ENCODE assay signal across 3 worm cellular contexts in the genomic region with DNA sequence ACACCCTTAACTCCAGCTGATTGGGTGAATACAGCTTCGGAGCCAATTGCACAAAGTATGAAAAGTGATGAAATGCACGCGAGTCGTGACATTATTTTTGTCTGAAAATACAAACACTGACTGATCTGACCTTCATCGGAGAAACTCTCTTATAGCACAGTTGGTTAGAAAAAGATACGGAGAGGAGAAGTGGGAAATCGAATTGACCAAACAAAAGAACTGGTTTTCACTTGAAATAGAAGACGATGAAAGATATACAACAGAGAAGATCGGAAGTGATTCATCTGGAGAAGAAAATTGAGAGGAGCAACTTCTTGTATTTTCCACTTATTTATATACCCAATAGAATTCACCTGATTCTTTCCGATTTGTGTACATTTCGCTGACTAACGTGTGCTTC.
TF ChIP-seq lines count a peak whose summit lies in the region.

Gene ttr-33 (minus strand): TSS at position 101 of the 400 bp plus-strand sequence.

TF ChIP-seq in whole organism, L2 larva, 48 proteins besides CTCF, POLR2A, EP300 and RAD21:
- TF ChIP-seq sma-9 (GFP tag; optimal IDR thresholded peaks at IDR 0.05; lab: Kevin White, UChicago) (peak; percentile 22), sma-9 (tag; optimal IDR thresholded peaks at IDR 0.05; lab: Kevin White, UChicago) (no peak), fos-1 (tag; optimal IDR thresholded peaks at IDR 0.05; lab: Kevin White, UChicago) (peak; percentile 12), mdl-1 (tag; optimal IDR thresholded peaks at IDR 0.05; lab: Kevin White, UChicago) (no peak), sma-3 (GFP tag; optimal IDR thresholded peaks at IDR 0.05; lab: Kevin White, UChicago) (peak; percentile 12)

TF ChIP-seq in whole organism, L3 larva, 47 proteins besides CTCF, POLR2A, EP300 and RAD21:
- TF ChIP-seq sea-2 (GFP tag; optimal IDR thresholded peaks at IDR 0.05; lab: Kevin White, UChicago): no peak
- no peak for TF ChIP-seq nhr-25 (tag; optimal IDR thresholded peaks at IDR 0.05; lab: Kevin White, UChicago)
- peak; percentile 50 for TF ChIP-seq pha-4 (tag; optimal IDR thresholded peaks at IDR 0.05; lab: Kevin White, UChicago)
- TF ChIP-seq nhr-77 (tag; optimal IDR thresholded peaks at IDR 0.05; lab: Kevin White, UChicago): no peak

TF ChIP-seq in whole organism, L4 larva, 104 proteins besides CTCF, POLR2A, EP300 and RAD21:
- no peak for TF ChIP-seq F37D6.2 (tag; optimal IDR thresholded peaks at IDR 0.05; lab: Kevin White, UChicago)
- no peak for TF ChIP-seq lin-39 (tag; optimal IDR thresholded peaks at IDR 0.05; lab: Kevin White, UChicago)
- peak; percentile 4 for TF ChIP-seq nhr-28 (tag; optimal IDR thresholded peaks at IDR 0.05; lab: Kevin White, UChicago)
- TF ChIP-seq mdt-29 (GFP tag; IDR thresholded peaks at IDR 0.05; lab: Robert Waterston, UW): no peak
- no peak for TF ChIP-seq saeg-2 (GFP tag; IDR thresholded peaks at IDR 0.05; lab: Robert Waterston, UW)
- no peak for TF ChIP-seq ztf-7 (tag; optimal IDR thresholded peaks at IDR 0.05; lab: Kevin White, UChicago)
- TF ChIP-seq ama-1 (optimal IDR thresholded peaks at IDR 0.05; lab: Kevin White, UChicago): peak; percentile 5
- TF ChIP-seq daf-12 (tag; optimal IDR thresholded peaks at IDR 0.05; lab: Kevin White, UChicago): no peak
- no peak for TF ChIP-seq lin-1 (GFP tag; IDR thresholded peaks at IDR 0.05; lab: Robert Waterston, UW)
- TF ChIP-seq daf-8 (GFP tag; IDR thresholded peaks at IDR 0.05; lab: Robert Waterston, UW): no peak
- TF ChIP-seq mxl-2 (GFP tag; conservative IDR thresholded peaks at IDR 0.05; lab: Robert Waterston, UW): no peak

Comparison
In these comparisons a context has a peak if more than half of its experiments do, and no peak if none do; other contexts are left out.
1. Of the 23 proteins assayed by ChIP-seq in both whole organism, L4 larva and whole organism, L2 larva: peak only in whole organism, L4 larva: ama-1; only in whole organism, L2 larva: fos-1; in both: none; in neither: 21.